Fruit fly (Drosophila melanogaster): ENCODE data around the gene CG10803.

DNA sequence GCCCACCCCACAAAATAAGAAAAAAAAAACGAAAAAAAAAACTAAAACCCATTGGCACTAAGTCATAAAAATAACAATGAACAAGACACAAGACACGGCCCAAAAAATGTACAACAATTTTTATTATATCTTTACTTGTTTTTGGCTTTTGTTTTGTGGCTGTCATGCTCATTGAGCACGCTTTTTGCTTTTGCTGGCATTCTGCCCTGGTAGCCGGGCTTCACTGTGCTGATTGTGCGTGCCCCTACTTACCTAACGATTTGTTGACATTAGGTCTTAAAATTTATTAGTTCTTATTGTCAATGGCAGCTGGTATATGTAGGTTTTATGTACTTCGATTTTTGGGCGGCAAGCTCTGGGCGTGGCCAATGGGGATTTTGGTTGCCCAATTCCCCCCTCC, 27.0 kb upstream of the CG10803 start:
- no peak for TF ChIP-seq CG8478 (optimal IDR thresholded peaks at IDR 0.05)
- no peak for TF ChIP-seq CTCF (optimal IDR thresholded peaks at IDR 0.05)

All from S2 (cell line).